Fruit fly (Drosophila melanogaster) S2 (cell line): Measurements from ENCODE around the gene mus312.

Experiments used
- CG8478 ChIP-seq: fragments of >200 bp; optimal IDR thresholded peaks from 2 replicates; lab custom pipeline; 2018
- CTCF ChIP-seq, 2 experiments: fragments of >200 bp; optimal IDR thresholded peaks; 2 replicates each; lab custom pipeline; 2018

mus312 gene

DNA sequence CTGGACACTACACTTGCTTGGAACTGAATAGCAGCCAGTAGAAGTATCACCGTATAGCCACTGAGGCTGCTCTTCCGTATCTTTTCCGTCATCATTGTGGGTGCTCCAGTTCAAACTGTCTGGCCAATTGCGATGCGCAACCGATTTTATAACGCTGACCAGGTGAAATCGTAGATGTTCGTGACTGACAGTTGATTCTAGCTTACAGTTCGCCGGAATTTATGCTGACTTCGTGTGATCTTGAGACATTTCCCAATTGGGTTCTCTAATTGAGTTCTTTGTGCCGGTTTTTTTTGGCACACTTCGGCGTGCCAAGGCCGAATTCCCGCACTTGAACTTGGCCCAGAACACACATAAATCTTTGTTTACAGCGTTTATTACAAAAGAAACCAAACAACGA, 18.0 kb downstream of the mus312 start, which contains the start of gene CG14834:
CG14834 (minus strand) TSS at position 173 of the 400 bp plus-strand sequence.
- no peak for TF ChIP-seq CG8478 (lab: Kevin White, UChicago)
- TF ChIP-seq CTCF (optimal IDR thresholded peaks at IDR 0.05; lab: Kevin White, UChicago), result no peak

dm6 chr3L:7347984-7348631, 19.2 kb downstream of the mus312 start, which contains the start of the genes Srp19 and qm:
Srp19 (minus strand) TSS chr3L:7348034.
qm (plus strand) TSS chr3L:7348313.
- no peak for TF ChIP-seq CG8478 (lab: Kevin White, UChicago)

dm6 chr3L:7349311-7349710, 20.4 kb downstream of the mus312 start:
- no peak for TF ChIP-seq CTCF (optimal IDR thresholded peaks at IDR 0.05; lab: Kevin White, UChicago)

DNA sequence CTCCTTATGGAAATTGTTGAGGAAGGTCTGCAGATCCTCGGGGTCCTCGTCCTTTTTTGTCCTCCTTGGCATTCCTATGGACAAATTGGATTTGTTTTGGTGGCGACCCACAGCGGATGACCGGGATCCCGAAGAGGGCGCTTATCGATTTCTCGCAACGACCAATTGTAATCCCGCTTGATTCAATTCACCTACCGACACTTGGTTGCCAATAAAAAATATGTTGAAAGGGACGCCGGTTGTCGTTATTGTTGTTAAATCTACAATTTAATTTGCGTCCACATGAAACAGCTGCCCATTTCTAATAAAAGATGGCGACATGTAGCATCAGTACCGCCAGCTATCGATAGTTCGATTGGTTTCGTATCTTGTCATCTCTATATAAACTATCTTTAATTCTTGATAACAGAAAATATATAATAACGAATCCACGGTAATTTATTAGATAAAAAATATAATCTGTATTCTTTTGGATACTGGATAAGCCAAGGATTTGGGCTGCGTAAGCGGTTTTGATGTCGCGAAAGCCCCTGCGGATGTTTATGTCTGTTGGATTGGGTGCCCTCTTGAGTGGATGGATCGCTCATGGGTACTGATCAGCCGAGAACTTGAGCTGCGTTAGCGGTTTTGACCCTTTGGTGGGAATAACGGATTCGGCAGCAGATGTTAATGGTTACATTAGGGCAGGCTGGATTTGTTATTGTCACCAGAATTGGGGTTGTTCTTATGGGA, 27.6 kb downstream of the mus312 start, which contains the start of gene CTCF:
CTCF (minus strand) TSS at position 328 of the 732 bp plus-strand sequence.
- TF ChIP-seq CTCF (optimal IDR thresholded peaks at IDR 0.05; lab: Kevin White, UChicago) (peak; percentile 85 to 93), CG8478 (lab: Kevin White, UChicago) (no peak)

DNA sequence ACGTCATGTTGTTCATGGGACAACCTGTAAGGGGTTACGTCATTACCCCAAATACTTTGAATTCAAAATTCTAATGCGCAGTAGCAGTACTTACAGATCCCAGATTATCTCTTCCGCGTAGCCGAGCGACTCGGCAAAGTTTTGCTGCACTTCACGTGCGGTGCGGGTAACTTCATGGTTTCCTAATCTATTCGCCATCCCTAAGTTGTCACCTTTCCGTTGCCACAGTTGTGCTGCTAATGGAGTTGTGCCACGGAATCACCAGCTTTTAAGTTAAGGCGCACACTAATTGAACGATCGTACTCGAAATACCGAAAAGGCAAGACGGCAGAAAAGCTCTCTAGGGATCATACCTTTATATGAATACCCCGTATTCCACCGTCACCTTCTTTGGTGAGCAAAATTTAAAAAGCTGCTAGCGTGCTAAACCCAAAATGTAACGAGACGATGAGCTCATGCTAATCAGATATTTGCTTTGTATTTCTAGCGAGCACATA, 30.9 kb downstream of the mus312 start, which contains the start of gene pst:
pst (minus strand) TSS at position 437 of the 497 bp plus-strand sequence.
- TF ChIP-seq CTCF (optimal IDR thresholded peaks at IDR 0.05; lab: Kevin White, UChicago) (no peak), CG8478 (lab: Kevin White, UChicago) (no peak)

- TF ChIP-seq CTCF (optimal IDR thresholded peaks at IDR 0.05; lab: Kevin White, UChicago) (peak; percentile 16 to 40), CG8478 (lab: Kevin White, UChicago) (no peak)
Measured at dm6 chr3L:7360324-7360852, 31.5 kb downstream of the mus312 start, which contains the start of gene Sec63. Sec63 (plus strand) TSS chr3L:7360561.

- TF ChIP-seq CG8478 (lab: Kevin White, UChicago), result no peak
- no peak for TF ChIP-seq CTCF (optimal IDR thresholded peaks at IDR 0.05; lab: Kevin White, UChicago)
Measured at dm6 chr3L:7361095-7361522, 32.2 kb downstream of the mus312 start.

DNA sequence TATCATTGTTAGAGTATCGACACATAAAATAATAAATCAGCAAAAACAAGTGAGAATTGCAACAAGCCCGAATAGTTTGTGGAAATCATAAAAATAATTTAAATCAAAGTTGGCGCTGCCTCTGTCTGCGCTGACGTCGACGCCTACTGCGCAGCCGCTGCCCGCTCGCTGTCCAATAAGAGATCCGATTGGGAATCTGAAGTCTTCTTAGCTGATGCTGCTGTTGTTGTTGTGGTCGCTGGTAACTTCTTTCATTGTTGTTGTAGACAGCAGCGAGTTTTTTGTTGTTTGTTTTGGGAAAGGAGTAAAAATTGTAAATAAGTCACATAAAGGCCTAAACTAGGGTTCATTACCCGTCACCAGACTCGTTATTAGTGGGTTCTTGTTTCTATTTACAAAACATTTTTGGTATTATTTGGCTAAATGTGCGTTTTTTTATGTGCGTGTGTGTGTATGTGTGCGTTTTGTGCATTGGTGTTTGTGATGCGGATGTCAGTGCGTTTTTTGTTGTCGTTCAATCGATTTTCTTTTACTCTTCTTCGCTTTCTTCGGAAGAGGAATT, 35.9 kb downstream of the mus312 start:
- no peak for TF ChIP-seq CTCF (optimal IDR thresholded peaks at IDR 0.05; lab: Kevin White, UChicago)
- no peak for TF ChIP-seq CG8478 (lab: Kevin White, UChicago)

dm6 chr3L:7367798-7368678, 39.1 kb downstream of the mus312 start:
- TF ChIP-seq CG8478 (lab: Kevin White, UChicago) (no peak), CTCF (optimal IDR thresholded peaks at IDR 0.05; lab: Kevin White, UChicago) (no peak)

DNA sequence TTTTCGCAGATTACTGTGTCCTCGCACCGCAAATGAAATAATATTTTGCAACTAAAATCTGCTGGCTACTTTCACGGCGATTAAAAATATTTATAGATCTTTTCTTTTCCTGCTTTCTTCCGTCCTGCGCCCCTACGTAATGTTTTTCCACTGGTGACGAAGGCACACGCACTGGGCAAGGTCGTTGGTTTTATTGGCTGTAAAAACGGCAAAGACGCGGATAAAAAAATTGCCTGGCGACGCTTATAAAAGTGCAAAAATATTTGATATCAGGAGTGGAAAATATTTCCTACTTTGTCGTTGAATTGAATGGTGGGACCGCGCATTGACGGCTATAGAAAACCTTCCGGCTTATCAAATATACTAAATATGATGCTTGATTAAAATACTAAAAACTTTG, 40.0 kb downstream of the mus312 start, which contains the start of gene Sh3beta:
Sh3beta (minus strand) TSS at position 327 of the 400 bp plus-strand sequence.
- TF ChIP-seq CTCF (optimal IDR thresholded peaks at IDR 0.05; lab: Kevin White, UChicago), result no peak
- no peak for TF ChIP-seq CG8478 (lab: Kevin White, UChicago)

DNA sequence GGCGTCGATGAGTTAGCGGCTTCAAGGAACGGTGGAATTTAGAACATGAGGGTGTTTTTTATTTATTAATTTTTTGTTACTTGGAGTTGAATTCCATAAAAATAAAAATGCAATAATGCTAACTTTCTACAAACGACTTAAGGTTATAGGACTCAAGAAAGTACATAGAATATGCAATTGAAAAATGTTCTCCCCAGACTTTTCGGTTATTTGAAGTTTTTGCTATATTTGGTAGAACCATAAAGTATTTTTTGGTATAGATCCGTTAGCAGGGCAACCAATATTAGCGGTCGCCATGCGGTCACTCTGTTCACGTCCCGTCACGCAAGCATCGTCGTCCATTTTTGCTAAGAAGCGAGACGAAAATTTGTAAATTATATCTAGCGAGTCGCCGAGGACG, 40.6 kb downstream of the mus312 start, which contains the start of gene akirin:
akirin (plus strand) TSS at position 301 of the 400 bp plus-strand sequence.
- no peak for TF ChIP-seq CTCF (optimal IDR thresholded peaks at IDR 0.05; lab: Kevin White, UChicago)
- TF ChIP-seq CG8478 (lab: Kevin White, UChicago), result no peak

- TF ChIP-seq CG8478 (lab: Kevin White, UChicago) (no peak), CTCF (optimal IDR thresholded peaks at IDR 0.05; lab: Kevin White, UChicago) (no peak)
Measured at dm6 chr3L:7370231-7370882, 41.4 kb downstream of the mus312 start.

DNA sequence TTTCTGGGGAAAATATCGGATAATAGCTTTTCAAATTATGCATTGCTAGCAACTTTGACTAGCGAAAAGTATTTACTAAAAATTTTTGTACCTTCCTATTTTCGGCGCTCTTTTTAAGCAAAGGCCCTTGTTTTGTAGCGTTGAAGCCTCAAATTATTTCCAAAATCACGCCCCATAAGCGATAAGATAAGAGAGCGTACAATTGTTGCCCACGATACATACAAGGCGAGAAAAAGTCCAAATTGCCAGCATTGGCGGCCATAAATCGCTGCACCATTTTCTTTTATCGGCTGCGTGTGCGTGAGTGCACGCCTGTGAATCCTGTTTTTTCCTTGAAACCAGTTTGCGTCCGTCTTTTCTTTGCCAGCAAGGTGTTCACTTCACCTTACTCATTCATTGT, 42.4 kb downstream of the mus312 start:
- TF ChIP-seq CTCF (optimal IDR thresholded peaks at IDR 0.05; lab: Kevin White, UChicago) (peak in 1 of 2 experiments; percentile 13), CG8478 (lab: Kevin White, UChicago) (no peak)
